Worm (Caenorhabditis elegans): ENCODE data around the gene nhr-22.

The nhr-22 gene

ce11 chrII:6484876-6485526 lies 35.4 kb upstream of the nhr-22 start, which contains the start of the genes lido-16 and plpp-1.2:
Gene lido-16, minus strand, starts transcription at chrII:6484976.
Gene plpp-1.2, plus strand, starts transcription at chrII:6485476.
- no peak for TF ChIP-seq ceh-16 (tag; optimal IDR thresholded peaks at IDR 0.05)
- TF ChIP-seq nhr-237 (tag; optimal IDR thresholded peaks at IDR 0.05) = no peak
- no peak for TF ChIP-seq nhr-11 (tag; optimal IDR thresholded peaks at IDR 0.05)
- TF ChIP-seq crh-2 (tag; optimal IDR thresholded peaks at IDR 0.05) = no peak
- no peak for TF ChIP-seq dmd-4 (tag; optimal IDR thresholded peaks at IDR 0.05)
- no peak for TF ChIP-seq zag-1 (tag; optimal IDR thresholded peaks at IDR 0.05)
- TF ChIP-seq unc-39 (tag; optimal IDR thresholded peaks at IDR 0.05) = no peak
- TF ChIP-seq aly-2 (tag; optimal IDR thresholded peaks at IDR 0.05) = no peak
- TF ChIP-seq nhr-12 (tag; optimal IDR thresholded peaks at IDR 0.05) = no peak
- no peak for TF ChIP-seq sem-4 (tag; optimal IDR thresholded peaks at IDR 0.05)
- TF ChIP-seq unc-55 (GFP tag; optimal IDR thresholded peaks at IDR 0.05) = no peak
- no peak for TF ChIP-seq lin-13 (GFP tag; optimal IDR thresholded peaks at IDR 0.05)
- no peak for TF ChIP-seq nhr-23 (tag; optimal IDR thresholded peaks at IDR 0.05)
- TF ChIP-seq mdl-1 (tag; optimal IDR thresholded peaks at IDR 0.05) = no peak

ce11 chrII:6482762-6483161 lies 33.2 kb upstream of the nhr-22 start:
- TF ChIP-seq aly-2 (tag; optimal IDR thresholded peaks at IDR 0.05) (no peak), R02D3.7 (tag; optimal IDR thresholded peaks at IDR 0.05) (no peak)

ce11 chrII:6482102-6482501 lies 32.5 kb upstream of the nhr-22 start, which contains the start of gene del-10:
Gene del-10, minus strand, starts transcription at chrII:6482125.
- TF ChIP-seq sma-9 (GFP tag; optimal IDR thresholded peaks at IDR 0.05) (peak; percentile 27), sma-9 (tag; optimal IDR thresholded peaks at IDR 0.05) (no peak), F13H6.1 (tag; optimal IDR thresholded peaks at IDR 0.05) (peak; percentile 0), fos-1 (tag; optimal IDR thresholded peaks at IDR 0.05) (no peak), R02D3.7 (tag; optimal IDR thresholded peaks at IDR 0.05) (no peak), alr-1 (tag; optimal IDR thresholded peaks at IDR 0.05) (no peak)

- TF ChIP-seq C34F6.9 (tag; optimal IDR thresholded peaks at IDR 0.05) (no peak), Y55F3AM.14 (GFP tag; optimal IDR thresholded peaks at IDR 0.05) (no peak), R02D3.7 (tag; optimal IDR thresholded peaks at IDR 0.05) (no peak), peb-1 (tag; optimal IDR thresholded peaks at IDR 0.05) (no peak), mdl-1 (tag; optimal IDR thresholded peaks at IDR 0.05) (no peak), ztf-11 (tag; optimal IDR thresholded peaks at IDR 0.05) (no peak)
These were observed 27.1 kb upstream of the nhr-22 start, which contains the start of gene T28D9.4 for ce11 chrII:6476655-6477054. Gene T28D9.4, plus strand, starts transcription at chrII:6476955.

ce11 chrII:6475180-6475737 lies 25.7 kb upstream of the nhr-22 start, which contains the start of gene T28D9.16:
Gene T28D9.16, plus strand, starts transcription at chrII:6475687.
- TF ChIP-seq F13H6.1 (tag; optimal IDR thresholded peaks at IDR 0.05) = no peak
- no peak for TF ChIP-seq ztf-4 (tag; optimal IDR thresholded peaks at IDR 0.05)
- TF ChIP-seq lin-13 (GFP tag; optimal IDR thresholded peaks at IDR 0.05) = no peak

ce11 chrII:6470985-6471384 lies 21.4 kb upstream of the nhr-22 start, which contains the start of gene dgk-5:
Gene dgk-5, minus strand, starts transcription at chrII:6471085.
- TF ChIP-seq skn-1 (tag; optimal IDR thresholded peaks at IDR 0.05) = no peak
- TF ChIP-seq nhr-25 (tag; optimal IDR thresholded peaks at IDR 0.05) = no peak
- TF ChIP-seq mdl-1 (tag; optimal IDR thresholded peaks at IDR 0.05) = no peak
- TF ChIP-seq mbf-1 (tag; optimal IDR thresholded peaks at IDR 0.05) = no peak
- TF ChIP-seq mab-5 (tag; optimal IDR thresholded peaks at IDR 0.05) = no peak
- no peak for TF ChIP-seq nhr-237 (tag; optimal IDR thresholded peaks at IDR 0.05)
- no peak for TF ChIP-seq F13H6.1 (tag; optimal IDR thresholded peaks at IDR 0.05)
- no peak for TF ChIP-seq lin-39 (tag; optimal IDR thresholded peaks at IDR 0.05)
- no peak for TF ChIP-seq peb-1 (tag; optimal IDR thresholded peaks at IDR 0.05)
- TF ChIP-seq crh-2 (tag; optimal IDR thresholded peaks at IDR 0.05) = no peak
- TF ChIP-seq nhr-23 (tag; optimal IDR thresholded peaks at IDR 0.05) = no peak
- TF ChIP-seq ztf-1 (GFP tag; conservative IDR thresholded peaks at IDR 0.05) = no peak
- no peak for TF ChIP-seq zag-1 (tag; optimal IDR thresholded peaks at IDR 0.05)
- TF ChIP-seq lsy-2 (tag; optimal IDR thresholded peaks at IDR 0.05) = no peak
- no peak for TF ChIP-seq nhr-129 (tag; optimal IDR thresholded peaks at IDR 0.05)
- no peak for TF ChIP-seq ama-1 (optimal IDR thresholded peaks at IDR 0.05)
- TF ChIP-seq ceh-16 (tag; optimal IDR thresholded peaks at IDR 0.05) = no peak
- TF ChIP-seq sem-4 (tag; optimal IDR thresholded peaks at IDR 0.05) = no peak
